Fruit fly (Drosophila melanogaster) Kc167 (cell line): ENCODE results near the gene tadr.

Experiments used
- Sin3A ChIP-seq: fragments of >200 bp; optimal IDR thresholded peaks from 2 replicates; lab custom pipeline; 2018; ENCODE audit warnings: missing external identifiers
- h ChIP-seq: fragments of >200 bp; optimal IDR thresholded peaks from 3 replicates; lab custom pipeline; 2018; ENCODE audit warnings: missing external identifiers
- insv ChIP-seq: fragments of >200 bp; optimal IDR thresholded peaks from 3 replicates; lab custom pipeline; 2018; ENCODE audit warnings: missing external identifiers
- ttk ChIP-seq: sonication (Bioruptor generic); optimal IDR thresholded peaks from 2 replicates; lab custom pipeline; 2017; ENCODE audit warnings: missing external identifiers

- TF ChIP-seq h (lab: Kevin White, UChicago): no peak
- no peak for TF ChIP-seq ttk (lab: Kevin White, UChicago)
- TF ChIP-seq Sin3A: no peak
- TF ChIP-seq insv: no peak
Measured at dm6 chr2L:21077849-21078248, 2.6 kb downstream of the tadr start.
